Fruit fly (Drosophila melanogaster) whole organism, embryonic: ENCODE results near the gene CG9643.
A peak's percentile ranks its signal among the peaks of the same experiment; 100 is the strongest.

ENCODE experiments used
- ATbp ChIP-seq: fragments of 200-800 bp; sonication (Bioruptor generic); optimal IDR thresholded peaks from 2 replicates; lab custom pipeline; 2017; ENCODE audit warnings: missing biosample characterization, mild to moderate bottlenecking, missing genetic modification characterization, missing genetic modification reagents
- B-H1 ChIP-seq: fragments of 200-800 bp; sonication (Bioruptor generic); IDR thresholded peaks from 3 replicates; pipeline ENCODE4 v1.3.6; 2022; ENCODE audit warnings: missing biosample characterization, missing genetic modification characterization
- Bdp1 ChIP-seq: fragments of 200-800 bp; sonication (Bioruptor generic); optimal IDR thresholded peaks from 3 replicates; lab custom pipeline; 2016; ENCODE audit warnings: missing biosample characterization, missing genetic modification characterization
- CG10274 ChIP-seq: fragments of 200-800 bp; sonication (Bioruptor generic); optimal IDR thresholded peaks from 3 replicates; lab custom pipeline; 2017; ENCODE audit warnings: missing biosample characterization, mild to moderate bottlenecking, missing genetic modification characterization
- CG12299 ChIP-seq: fragments of 200-800 bp; sonication (Bioruptor generic); optimal IDR thresholded peaks from 2 replicates; lab custom pipeline; 2018; ENCODE audit warnings: missing biosample characterization, mild to moderate bottlenecking, missing genetic modification characterization
- CG1233 ChIP-seq: fragments of 200-800 bp; sonication (Bioruptor generic); optimal IDR thresholded peaks from 4 replicates; lab custom pipeline; 2018; ENCODE audit warnings: missing biosample characterization, mild to moderate bottlenecking, missing genetic modification characterization
- CG13287 ChIP-seq: fragments of 200-800 bp; sonication (Bioruptor generic); IDR thresholded peaks from 2 replicates; pipeline ENCODE4 v1.3.6; 2022; ENCODE audit warnings: missing biosample characterization, missing genetic modification characterization; ENCODE audit not compliant: partially characterized antibody
- CG14860 ChIP-seq: fragments of 200-800 bp; sonication (Bioruptor generic); IDR thresholded peaks from 3 replicates; pipeline ENCODE4 v1.3.6; 2022; ENCODE audit warnings: missing biosample characterization, missing genetic modification characterization; ENCODE audit not compliant: partially characterized antibody
- CG17186 ChIP-seq: fragments of 200-800 bp; sonication (Bioruptor generic); optimal IDR thresholded peaks from 3 replicates; lab custom pipeline; 2017; ENCODE audit warnings: missing biosample characterization, missing genetic modification reagents, missing genetic modification characterization
- CG2116 ChIP-seq: fragments of 200-800 bp; sonication (Bioruptor generic); optimal IDR thresholded peaks from 3 replicates; lab custom pipeline; 2018; ENCODE audit warnings: missing biosample characterization, mild to moderate bottlenecking, missing genetic modification characterization
- CG2199 ChIP-seq: fragments of 200-800 bp; sonication (Bioruptor generic); IDR thresholded peaks from 3 replicates; pipeline ENCODE4 v1.3.6; 2022; ENCODE audit warnings: missing biosample characterization, missing genetic modification characterization
- CG3065 ChIP-seq: fragments of 200-800 bp; sonication (Bioruptor generic); optimal IDR thresholded peaks from 2 replicates; lab custom pipeline; 2016; ENCODE audit warnings: missing biosample characterization, missing genetic modification characterization
- CG34224 ChIP-seq: fragments of 200-800 bp; sonication (Bioruptor generic); IDR thresholded peaks from 3 replicates; pipeline ENCODE4 v1.3.6; 2022; ENCODE audit warnings: missing biosample characterization, missing genetic modification characterization; ENCODE audit not compliant: partially characterized antibody
- CG6791 ChIP-seq: fragments of 200-800 bp; sonication (Bioruptor generic); IDR thresholded peaks from 3 replicates; pipeline ENCODE4 v1.3.6; 2022; ENCODE audit warnings: missing biosample characterization, missing genetic modification characterization; ENCODE audit not compliant: partially characterized antibody
- CG6854 ChIP-seq: fragments of 200-800 bp; sonication (Bioruptor generic); optimal IDR thresholded peaks from 3 replicates; lab custom pipeline; 2017; ENCODE audit warnings: missing biosample characterization, mild to moderate bottlenecking, missing genetic modification characterization
- CG7357 ChIP-seq: fragments of 200-800 bp; sonication (Bioruptor generic); IDR thresholded peaks from 3 replicates; pipeline ENCODE4 v1.3.6; 2022; ENCODE audit warnings: missing biosample characterization, missing genetic modification characterization
- CG7786 ChIP-seq: fragments of 200-800 bp; sonication (Bioruptor generic); optimal IDR thresholded peaks from 2 replicates; lab custom pipeline; 2016; ENCODE audit warnings: missing biosample characterization, missing genetic modification characterization
- CG8359 ChIP-seq: fragments of 200-800 bp; sonication (Bioruptor generic); optimal IDR thresholded peaks from 2 replicates; lab custom pipeline; 2017; ENCODE audit warnings: missing biosample characterization, mild to moderate bottlenecking, missing genetic modification characterization, borderline replicate concordance
- CG8944 ChIP-seq: fragments of 200-800 bp; sonication (Bioruptor generic); optimal IDR thresholded peaks from 3 replicates; lab custom pipeline; 2016; ENCODE audit warnings: missing biosample characterization, missing genetic modification characterization
- CG9437 ChIP-seq: fragments of 200-800 bp; sonication (Bioruptor generic); optimal IDR thresholded peaks from 2 replicates; lab custom pipeline; 2018; ENCODE audit warnings: missing biosample characterization, mild to moderate bottlenecking, missing genetic modification characterization
- Dref ChIP-seq: fragments of 200-800 bp; sonication (Bioruptor generic); IDR thresholded peaks from 2 replicates; pipeline ENCODE4 v1.3.6; 2022; ENCODE audit warnings: missing biosample characterization, missing genetic modification characterization
- Fer3 ChIP-seq: fragments of 200-800 bp; sonication (Bioruptor generic); optimal IDR thresholded peaks from 2 replicates; lab custom pipeline; 2018; ENCODE audit warnings: missing biosample characterization, mild to moderate bottlenecking, missing genetic modification characterization, moderate library complexity
- Jarid2 ChIP-seq: fragments of 200-800 bp; sonication (Bioruptor generic); optimal IDR thresholded peaks from 3 replicates; lab custom pipeline; 2017; ENCODE audit warnings: mild to moderate bottlenecking, missing biosample characterization, missing genetic modification reagents, missing genetic modification characterization
- MBD-R2 ChIP-seq: fragments of 200-800 bp; sonication (Bioruptor generic); IDR thresholded peaks from 2 replicates; pipeline ENCODE4 v1.3.6; 2022; ENCODE audit warnings: missing biosample characterization, missing genetic modification characterization
- Mad ChIP-seq: fragments of 200-800 bp; sonication (Bioruptor generic); optimal IDR thresholded peaks from 2 replicates; lab custom pipeline; 2016; ENCODE audit warnings: missing biosample characterization, missing genetic modification characterization
- NC2β ChIP-seq: fragments of 200-800 bp; sonication (Bioruptor generic); optimal IDR thresholded peaks from 2 replicates; lab custom pipeline; 2016; ENCODE audit warnings: missing biosample characterization, missing genetic modification characterization
- NfI ChIP-seq: fragments of 200-800 bp; sonication (Bioruptor generic); optimal IDR thresholded peaks from 3 replicates; lab custom pipeline; 2018; ENCODE audit warnings: missing biosample characterization, mild to moderate bottlenecking, missing genetic modification characterization, moderate library complexity
- Sox102F ChIP-seq: fragments of 200-800 bp; sonication (Bioruptor generic); optimal IDR thresholded peaks from 2 replicates; lab custom pipeline; 2018; ENCODE audit warnings: missing biosample characterization, mild to moderate bottlenecking, missing genetic modification characterization, moderate library complexity
- al ChIP-seq: fragments of 200-800 bp; sonication (Bioruptor generic); IDR thresholded peaks from 2 replicates; pipeline ENCODE4 v1.3.6; 2022; ENCODE audit warnings: missing biosample characterization, missing genetic modification characterization
- ara ChIP-seq: fragments of 200-800 bp; sonication (Bioruptor generic); IDR thresholded peaks from 2 replicates; pipeline ENCODE4 v1.3.6; 2022; ENCODE audit warnings: missing biosample characterization, missing genetic modification characterization
- ato ChIP-seq: fragments of 200-800 bp; sonication (Bioruptor generic); IDR thresholded peaks from 2 replicates; pipeline ENCODE4 v1.3.6; 2022; ENCODE audit warnings: missing biosample characterization, missing genetic modification characterization; ENCODE audit not compliant: partially characterized antibody
- corto ChIP-seq: fragments of 200-800 bp; sonication (Bioruptor generic); optimal IDR thresholded peaks from 2 replicates; lab custom pipeline; 2016; ENCODE audit warnings: missing biosample characterization, mild to moderate bottlenecking, missing genetic modification characterization, moderate library complexity
- croc ChIP-seq: fragments of 200-800 bp; sonication (Bioruptor generic); conservative IDR thresholded peaks from 3 replicates; pipeline ENCODE4 v1.3.6; 2022; ENCODE audit warnings: missing biosample characterization, missing genetic modification characterization
- fd96Cb ChIP-seq: fragments of 200-800 bp; sonication (Bioruptor generic); optimal IDR thresholded peaks from 2 replicates; lab custom pipeline; 2018; ENCODE audit warnings: missing biosample characterization, mild to moderate bottlenecking, missing genetic modification characterization, moderate library complexity
- grau ChIP-seq: fragments of 200-800 bp; optimal IDR thresholded peaks from 3 replicates; lab custom pipeline; 2019; ENCODE audit warnings: missing biosample characterization, mild to moderate bottlenecking, missing genetic modification characterization, moderate library complexity
- jigr1 ChIP-seq: fragments of 200-800 bp; sonication (Bioruptor generic); IDR thresholded peaks from 3 replicates; pipeline ENCODE4 v1.3.6; 2022; ENCODE audit warnings: missing biosample characterization, missing genetic modification characterization
- kni ChIP-seq: fragments of 200-800 bp; sonication (Bioruptor generic); optimal IDR thresholded peaks from 3 replicates; lab custom pipeline; 2017; ENCODE audit warnings: mild to moderate bottlenecking, missing biosample characterization, missing genetic modification reagents, missing genetic modification characterization
- knrl ChIP-seq: fragments of 200-800 bp; sonication (Bioruptor generic); IDR thresholded peaks from 3 replicates; pipeline ENCODE4 v1.3.6; 2022; ENCODE audit warnings: missing biosample characterization, missing genetic modification characterization; ENCODE audit not compliant: partially characterized antibody
- lilli ChIP-seq: fragments of 200-800 bp; sonication (Bioruptor generic); optimal IDR thresholded peaks from 3 replicates; lab custom pipeline; 2016; ENCODE audit warnings: missing biosample characterization, missing genetic modification characterization
- nerfin-2 ChIP-seq: fragments of 200-800 bp; sonication (Bioruptor generic); IDR thresholded peaks from 2 replicates; pipeline ENCODE4 v1.3.6; 2022; ENCODE audit warnings: missing biosample characterization, missing genetic modification characterization; ENCODE audit not compliant: partially characterized antibody
- onecut ChIP-seq: fragments of 200-800 bp; sonication (Bioruptor generic); IDR thresholded peaks from 2 replicates; pipeline ENCODE4 v1.3.6; 2022; ENCODE audit warnings: missing biosample characterization, missing genetic modification characterization
- pros ChIP-seq: fragments of 200-800 bp; sonication (Bioruptor generic); optimal IDR thresholded peaks from 3 replicates; lab custom pipeline; 2019; ENCODE audit warnings: missing biosample characterization, mild to moderate bottlenecking, missing genetic modification characterization, moderate library complexity
- row ChIP-seq: fragments of 200-800 bp; sonication (Bioruptor generic); IDR thresholded peaks from 3 replicates; pipeline ENCODE4 v1.3.6; 2022; ENCODE audit warnings: missing biosample characterization, missing genetic modification characterization
- slp2 ChIP-seq: fragments of 200-800 bp; sonication (Bioruptor generic); optimal IDR thresholded peaks from 2 replicates; lab custom pipeline; 2016; ENCODE audit warnings: missing biosample characterization, missing genetic modification characterization
- tap ChIP-seq: fragments of 200-800 bp; optimal IDR thresholded peaks from 3 replicates; lab custom pipeline; 2019; ENCODE audit warnings: missing biosample characterization, mild to moderate bottlenecking, missing genetic modification characterization, moderate library complexity
- tgo ChIP-seq: fragments of 200-800 bp; sonication (Bioruptor generic); IDR thresholded peaks from 3 replicates; pipeline ENCODE4 v1.3.6; 2022; ENCODE audit warnings: missing biosample characterization, missing genetic modification characterization
- tx ChIP-seq: fragments of 200-800 bp; sonication (Bioruptor generic); optimal IDR thresholded peaks from 2 replicates; lab custom pipeline; 2016; ENCODE audit warnings: missing biosample characterization, missing genetic modification characterization
- usp ChIP-seq: fragments of >200 bp; optimal IDR thresholded peaks from 2 replicates; lab custom pipeline; 2017; ENCODE audit warnings: missing biosample characterization, missing genetic modification characterization
- vnd ChIP-seq: fragments of 200-800 bp; sonication (Bioruptor generic); IDR thresholded peaks from 3 replicates; pipeline ENCODE4 v1.3.6; 2022; ENCODE audit warnings: missing biosample characterization, missing genetic modification characterization; ENCODE audit not compliant: partially characterized antibody
- zen ChIP-seq: fragments of 200-800 bp; sonication (Bioruptor generic); optimal IDR thresholded peaks from 3 replicates; lab custom pipeline; 2018; ENCODE audit warnings: missing biosample characterization, mild to moderate bottlenecking, missing genetic modification characterization, moderate library complexity
- zen2 ChIP-seq: fragments of 200-800 bp; sonication (Bioruptor generic); IDR thresholded peaks from 3 replicates; pipeline ENCODE4 v1.3.6; 2022; ENCODE audit warnings: missing biosample characterization, missing genetic modification characterization; ENCODE audit not compliant: partially characterized antibody

CG9643 gene

DNA sequence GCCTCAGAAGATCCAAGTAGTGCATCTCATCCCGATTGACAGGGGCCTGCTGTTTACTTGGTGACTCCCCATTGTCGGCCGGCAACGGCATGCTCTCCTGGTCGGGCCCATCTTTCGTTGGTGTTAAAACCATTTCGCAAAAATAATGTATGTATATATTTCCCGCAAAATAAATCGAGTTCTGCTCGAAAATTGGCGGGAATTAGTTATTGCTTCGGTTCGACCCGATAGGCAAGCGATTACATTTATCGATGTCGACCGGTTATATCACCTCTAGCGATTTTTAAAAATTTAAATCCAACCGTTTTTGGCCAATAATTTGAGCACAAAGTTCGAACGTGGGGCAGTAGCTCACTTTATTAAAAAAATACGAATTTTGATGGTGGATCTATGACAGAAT, 9.7 kb downstream of the CG9643 start, which contains the start of gene Ts (continued):
- TF ChIP-seq CG8359 (GFP tag; lab: Kevin White, UChicago) (no peak), nerfin-2 (GFP tag; lab: Robert Waterston, UW) (peak; percentile 79), CG13287 (GFP tag; lab: Robert Waterston, UW) (peak; percentile 87), ato (GFP tag; lab: Robert Waterston, UW) (peak; percentile 83), grau (no peak), NfI (GFP tag; lab: Kevin White, UChicago) (no peak), CG3065 (GFP tag; lab: Kevin White, UChicago) (no peak), slp2 (GFP tag; lab: Kevin White, UChicago) (no peak), zen2 (GFP tag; lab: Robert Waterston, UW) (peak; percentile 76), Mad (no peak), ara (no peak), zen (tag; lab: Kevin White, UChicago) (no peak), onecut (GFP tag; lab: Robert Waterston, UW) (no peak), croc (GFP tag; lab: Robert Waterston, UW) (no peak), tap (tag; lab: Kevin White, UChicago) (no peak), tx (no peak), MBD-R2 (GFP tag; lab: Robert Waterston, UW) (0 out of 2 replicates have a peak, but pooled peaks have one; percentile 22), CG1233 (no peak), Dref (GFP tag; lab: Robert Waterston, UW) (peak; percentile 86), usp (GFP tag; lab: Kevin White, UChicago) (no peak), tgo (GFP tag; lab: Robert Waterston, UW) (no peak), CG2116 (GFP tag; lab: Kevin White, UChicago) (peak; percentile 96), pros (no peak), fd96Cb (tag; lab: Kevin White, UChicago) (no peak), CG2199 (GFP tag; lab: Robert Waterston, UW) (no peak), row (GFP tag; lab: Robert Waterston, UW) (no peak), Jarid2 (GFP tag; lab: Kevin White, UChicago) (no peak), ATbp (GFP tag; lab: Kevin White, UChicago) (no peak), knrl (GFP tag; lab: Robert Waterston, UW) (peak; percentile 56; the same call in 2 of the 3 replicates), CG12299 (tag; lab: Kevin White, UChicago) (no peak), CG6791 (GFP tag; lab: Robert Waterston, UW) (peak; percentile 82), Fer3 (tag; lab: Kevin White, UChicago) (no peak), CG10274 (GFP tag; lab: Kevin White, UChicago) (no peak), CG14860 (peak; percentile 58), CG9437 (GFP tag; lab: Kevin White, UChicago) (no peak), corto (no peak), CG6854 (no peak), CG7786 (no peak), Sox102F (GFP tag; lab: Kevin White, UChicago) (no peak), Bdp1 (GFP tag; lab: Kevin White, UChicago) (no peak), CG8944 (GFP tag; lab: Kevin White, UChicago) (no peak), jigr1 (GFP tag; lab: Robert Waterston, UW) (no peak), B-H1 (no peak), NC2β (no peak), CG17186 (GFP tag; lab: Kevin White, UChicago) (no peak), kni (no peak), lilli (GFP tag; lab: Kevin White, UChicago) (no peak), CG7357 (GFP tag; lab: Robert Waterston, UW) (no peak), CG34224 (GFP tag; lab: Robert Waterston, UW) (peak; percentile 86), al (GFP tag; lab: Robert Waterston, UW) (no peak), vnd (GFP tag; lab: Robert Waterston, UW) (peak; percentile 60; the same call in 2 of the 3 replicates)
